Worm (Caenorhabditis elegans) whole organism, L3 larva: Measurements from ENCODE around the gene fipr-8.

Source experiments
- R02D3.7 ChIP-seq: fragments of 150-350 bp; optimal IDR thresholded peaks from 2 replicates; lab custom pipeline; 2014; ENCODE audit warnings: missing biosample characterization, missing genetic modification characterization
- ZK546.5 ChIP-seq: sonication (generic microtip); optimal IDR thresholded peaks from 2 replicates; lab custom pipeline; 2017; ENCODE audit warnings: missing biosample characterization, missing genetic modification characterization
- aly-2 ChIP-seq: fragments of 150-350 bp; optimal IDR thresholded peaks from 2 replicates; lab custom pipeline; 2014; ENCODE audit warnings: missing biosample characterization, missing genetic modification characterization
- ama-1 ChIP-seq: fragments of 150-350 bp; optimal IDR thresholded peaks from 2 replicates; lab custom pipeline; 2018
- ceh-16 ChIP-seq: sonication (generic microtip); optimal IDR thresholded peaks from 2 replicates; lab custom pipeline; 2017; ENCODE audit warnings: missing biosample characterization, missing genetic modification characterization
- ceh-28 ChIP-seq: fragments of 150-350 bp; optimal IDR thresholded peaks from 2 replicates; lab custom pipeline; 2014; ENCODE audit warnings: missing biosample characterization, missing genetic modification reagents, missing genetic modification characterization
- ceh-9 ChIP-seq: sonication (generic microtip); optimal IDR thresholded peaks from 2 replicates; lab custom pipeline; 2018; ENCODE audit warnings: missing biosample characterization, missing genetic modification characterization
- daf-12 ChIP-seq: fragments of 150-350 bp; optimal IDR thresholded peaks from 2 replicates; lab custom pipeline; 2014; ENCODE audit warnings: missing biosample characterization, missing genetic modification reagents, missing genetic modification characterization
- egl-27 ChIP-seq: sonication (generic microtip); optimal IDR thresholded peaks from 4 replicates; lab custom pipeline; 2017; ENCODE audit warnings: missing biosample characterization, missing genetic modification reagents, missing genetic modification characterization
- egl-5 ChIP-seq: fragments of 150-350 bp; optimal IDR thresholded peaks from 2 replicates; lab custom pipeline; 2017; ENCODE audit warnings: missing biosample characterization, missing genetic modification reagents, missing genetic modification characterization, inconsistent platforms
- elt-1 ChIP-seq: fragments of 150-350 bp; optimal IDR thresholded peaks from 2 replicates; lab custom pipeline; 2014; ENCODE audit warnings: missing biosample characterization, missing genetic modification characterization
- elt-2 ChIP-seq: sonication (generic microtip); optimal IDR thresholded peaks from 2 replicates; lab custom pipeline; 2016; ENCODE audit warnings: missing genetic modification reagents, mild to moderate bottlenecking, missing genetic modification characterization, missing compliant biosample characterization
- elt-3 ChIP-seq, 3 experiments: fragments of 150-350 bp in 1 of 3; sonication (generic microtip) in 2 of 3; optimal IDR thresholded peaks; 2 replicates in 2 of 3; 4 replicates in 1 of 3; lab custom pipeline; 2014 to 2017; ENCODE audit warnings: missing biosample characterization in 3 of 3, missing genetic modification characterization in 3 of 3
- eor-1 ChIP-seq, 2 experiments: fragments of 150-350 bp; optimal IDR thresholded peaks; 2 replicates each; lab custom pipeline; 2014 to 2018; ENCODE audit warnings: missing biosample characterization in 2 of 2, missing genetic modification characterization in 2 of 2
- fkh-10 ChIP-seq: sonication (generic microtip); optimal IDR thresholded peaks from 2 replicates; lab custom pipeline; 2017; ENCODE audit warnings: missing biosample characterization, missing genetic modification reagents, missing genetic modification characterization
- fkh-2 ChIP-seq: fragments of 150-350 bp; optimal IDR thresholded peaks from 2 replicates; lab custom pipeline; 2014; ENCODE audit warnings: missing biosample characterization, missing genetic modification reagents, missing genetic modification characterization
- fos-1 ChIP-seq: fragments of 150-350 bp; optimal IDR thresholded peaks from 2 replicates; lab custom pipeline; 2014; ENCODE audit warnings: missing biosample characterization, missing genetic modification characterization
- hmg-11 ChIP-seq: sonication (generic microtip); optimal IDR thresholded peaks from 2 replicates; lab custom pipeline; 2016; ENCODE audit warnings: missing genetic modification characterization, missing compliant biosample characterization
- lin-15B ChIP-seq: fragments of 150-350 bp; optimal IDR thresholded peaks from 2 replicates; lab custom pipeline; 2014; ENCODE audit warnings: missing biosample characterization, missing genetic modification characterization
- lin-39 ChIP-seq: fragments of 150-350 bp; optimal IDR thresholded peaks from 2 replicates; lab custom pipeline; 2018; ENCODE audit warnings: missing biosample characterization, missing genetic modification reagents, missing genetic modification characterization
- lsy-12 ChIP-seq: sonication (generic microtip); optimal IDR thresholded peaks from 2 replicates; lab custom pipeline; 2016; ENCODE audit warnings: mild to moderate bottlenecking, missing genetic modification characterization, missing compliant biosample characterization
- mdl-1 ChIP-seq: fragments of 150-350 bp; optimal IDR thresholded peaks from 2 replicates; lab custom pipeline; 2014; ENCODE audit warnings: missing biosample characterization, missing genetic modification characterization
- mml-1 ChIP-seq: fragments of 150-350 bp; sonication (generic microtip); optimal IDR thresholded peaks from 3 replicates; lab custom pipeline; 2014; ENCODE audit warnings: missing biosample characterization, missing genetic modification characterization
- nfya-1 ChIP-seq: sonication (generic microtip); optimal IDR thresholded peaks from 2 replicates; lab custom pipeline; 2017; ENCODE audit warnings: missing genetic modification characterization, mild to moderate bottlenecking, missing compliant biosample characterization, antibody characterized with exemption, moderate library complexity; ENCODE audit not compliant: insufficient read depth
- nhr-11 ChIP-seq: fragments of 150-350 bp; optimal IDR thresholded peaks from 2 replicates; lab custom pipeline; 2014; ENCODE audit warnings: missing biosample characterization, missing genetic modification characterization
- nhr-12 ChIP-seq: fragments of 150-350 bp; optimal IDR thresholded peaks from 2 replicates; lab custom pipeline; 2014; ENCODE audit warnings: missing biosample characterization, missing genetic modification characterization
- nhr-23 ChIP-seq: fragments of 150-350 bp; optimal IDR thresholded peaks from 2 replicates; lab custom pipeline; 2014; ENCODE audit warnings: missing biosample characterization, missing genetic modification reagents, missing genetic modification characterization
- nhr-237 ChIP-seq: fragments of 150-350 bp; optimal IDR thresholded peaks from 2 replicates; lab custom pipeline; 2014; ENCODE audit warnings: missing biosample characterization, missing genetic modification characterization
- nhr-25 ChIP-seq: sonication (generic microtip); optimal IDR thresholded peaks from 2 replicates; lab custom pipeline; 2017; ENCODE audit warnings: missing biosample characterization, missing genetic modification characterization
- nhr-28 ChIP-seq: fragments of 150-350 bp; optimal IDR thresholded peaks from 2 replicates; lab custom pipeline; 2014; ENCODE audit warnings: missing biosample characterization, missing genetic modification characterization
- nhr-43 ChIP-seq: sonication (generic microtip); optimal IDR thresholded peaks from 2 replicates; lab custom pipeline; 2016; ENCODE audit warnings: mild to moderate bottlenecking, missing genetic modification characterization, missing compliant biosample characterization; ENCODE audit not compliant: poor library complexity, severe bottlenecking
- nhr-67 ChIP-seq: fragments of 150-350 bp; optimal IDR thresholded peaks from 2 replicates; lab custom pipeline; 2014; ENCODE audit warnings: missing biosample characterization, missing genetic modification characterization
- nhr-77 ChIP-seq: fragments of 150-350 bp; optimal IDR thresholded peaks from 2 replicates; lab custom pipeline; 2014; ENCODE audit warnings: missing biosample characterization, missing genetic modification characterization
- pha-4 ChIP-seq: fragments of 150-350 bp; optimal IDR thresholded peaks from 2 replicates; lab custom pipeline; 2014; ENCODE audit warnings: missing biosample characterization, missing genetic modification reagents, missing genetic modification characterization
- pqm-1 ChIP-seq: fragments of 150-350 bp; optimal IDR thresholded peaks from 2 replicates; lab custom pipeline; 2017; ENCODE audit warnings: missing biosample characterization, missing genetic modification characterization, inconsistent platforms
- sea-2 ChIP-seq: fragments of 150-350 bp; sonication (generic microtip); optimal IDR thresholded peaks from 4 replicates; lab custom pipeline; 2014; ENCODE audit warnings: missing biosample characterization, missing genetic modification reagents, missing genetic modification characterization
- skn-1 ChIP-seq: fragments of 150-350 bp; optimal IDR thresholded peaks from 2 replicates; lab custom pipeline; 2014; ENCODE audit warnings: missing biosample characterization, missing genetic modification characterization
- snpc-4 ChIP-seq: fragments of 150-350 bp; optimal IDR thresholded peaks from 2 replicates; lab custom pipeline; 2014; ENCODE audit warnings: missing biosample characterization, missing genetic modification characterization
- tbx-2 ChIP-seq: sonication (generic microtip); optimal IDR thresholded peaks from 2 replicates; lab custom pipeline; 2016; ENCODE audit warnings: mild to moderate bottlenecking, missing genetic modification characterization, missing compliant biosample characterization
- unc-39 ChIP-seq: sonication (generic microtip); optimal IDR thresholded peaks from 4 replicates; lab custom pipeline; 2017; ENCODE audit warnings: missing biosample characterization, missing genetic modification characterization
- zag-1 ChIP-seq: fragments of 150-350 bp; optimal IDR thresholded peaks from 2 replicates; lab custom pipeline; 2014; ENCODE audit warnings: missing biosample characterization, missing genetic modification characterization
- ztf-11 ChIP-seq: fragments of 150-350 bp; optimal IDR thresholded peaks from 2 replicates; lab custom pipeline; 2014; ENCODE audit warnings: missing biosample characterization, missing genetic modification characterization
- ztf-4 ChIP-seq: fragments of 150-350 bp; optimal IDR thresholded peaks from 2 replicates; lab custom pipeline; 2014; ENCODE audit warnings: missing biosample characterization, missing genetic modification characterization

fipr-8 gene

DNA sequence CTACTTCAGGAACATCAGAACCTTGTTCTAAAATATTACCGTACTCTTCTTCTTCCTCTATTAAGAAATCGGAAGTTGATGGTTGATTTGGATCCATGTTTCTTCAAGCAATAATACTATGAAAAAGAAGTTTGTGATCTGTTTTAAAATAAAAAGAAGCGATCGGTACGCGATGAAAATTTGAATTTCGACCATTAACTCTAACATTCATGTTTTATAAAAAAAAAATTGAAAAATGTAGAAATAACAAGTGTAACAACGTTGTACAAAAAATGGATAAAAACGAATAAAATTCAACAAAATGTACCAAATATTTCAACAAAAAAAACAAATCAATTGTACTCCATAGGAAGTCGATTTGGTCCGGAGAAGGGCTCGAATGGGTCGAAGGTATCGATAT, 29.5 kb downstream of the fipr-8 start, which contains the start of gene tftc-3:
Gene tftc-3, minus strand, starts transcription at position 101 of the 400 bp plus-strand sequence.
- TF ChIP-seq nhr-77 (tag; lab: Kevin White, UChicago) (no peak), skn-1 (tag; lab: Kevin White, UChicago) (no peak), fkh-2 (tag; lab: Kevin White, UChicago) (no peak), daf-12 (tag; lab: Kevin White, UChicago) (no peak), ZK546.5 (no peak), elt-2 (tag; lab: Kevin White, UChicago) (no peak), mml-1 (no peak), egl-5 (tag; lab: Kevin White, UChicago) (no peak), elt-3 (tag; optimal IDR thresholded peaks at IDR 0.05; lab: Kevin White, UChicago) (no peak), ztf-11 (no peak), unc-39 (tag; lab: Kevin White, UChicago) (no peak), egl-27 (tag; lab: Kevin White, UChicago) (no peak), hmg-11 (tag; lab: Kevin White, UChicago) (no peak), ceh-28 (tag; lab: Kevin White, UChicago) (no peak), ztf-4 (tag; lab: Kevin White, UChicago) (no peak), nhr-25 (tag; lab: Kevin White, UChicago) (no peak), nhr-23 (no peak)

DNA sequence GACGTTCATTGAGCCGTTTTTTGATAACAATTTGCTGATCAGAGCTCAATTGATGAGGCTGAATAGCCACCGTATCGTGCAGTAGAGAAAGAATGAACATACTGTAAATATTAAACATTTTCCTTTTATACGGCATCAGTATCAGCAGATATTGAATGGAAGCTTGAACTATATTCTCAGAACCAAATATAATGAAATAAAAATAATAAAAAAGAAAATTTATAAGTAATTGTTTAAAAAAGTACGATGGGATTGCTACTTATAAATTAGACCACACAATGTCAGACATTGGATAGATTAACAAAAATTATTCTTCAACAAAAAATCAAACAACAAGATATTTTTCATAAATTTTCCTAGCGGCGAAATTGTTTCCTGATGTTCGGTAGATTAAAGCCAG, 33.3 kb downstream of the fipr-8 start, which contains the start of gene rpc-25:
Gene rpc-25, minus strand, starts transcription at position 101 of the 400 bp plus-strand sequence.
- no peak for TF ChIP-seq nfya-1 (tag; lab: Kevin White, UChicago)
- TF ChIP-seq nhr-12 (tag; lab: Kevin White, UChicago): no peak
- TF ChIP-seq ceh-28 (tag; lab: Kevin White, UChicago): no peak
- no peak for TF ChIP-seq fos-1 (tag; lab: Kevin White, UChicago)
- no peak for TF ChIP-seq elt-1 (tag; lab: Kevin White, UChicago)
- no peak for TF ChIP-seq R02D3.7 (tag; lab: Kevin White, UChicago)
- TF ChIP-seq aly-2 (tag; lab: Kevin White, UChicago): no peak
- no peak for TF ChIP-seq mdl-1 (tag; lab: Kevin White, UChicago)

DNA sequence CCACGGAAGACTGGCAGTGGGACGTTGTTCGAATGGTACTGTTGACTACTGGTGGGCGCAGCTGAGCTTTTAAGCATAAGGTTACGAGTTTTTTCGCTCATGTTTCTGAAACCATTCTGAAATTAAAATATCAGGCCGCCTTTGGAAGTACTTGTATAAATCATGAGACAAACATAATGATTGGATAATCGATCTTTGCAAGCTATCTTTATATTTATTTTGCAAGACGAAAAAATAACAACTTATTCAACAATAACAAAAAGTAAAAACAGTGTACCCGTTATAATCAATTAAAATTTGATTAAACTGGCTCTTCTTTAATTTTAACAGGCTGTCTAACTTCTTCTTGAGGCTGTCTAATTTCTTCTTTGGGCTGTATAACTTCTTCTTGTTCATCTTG, 34.3 kb downstream of the fipr-8 start, which contains the start of gene ZK856.16:
Gene ZK856.16, minus strand, starts transcription at position 101 of the 400 bp plus-strand sequence.
- TF ChIP-seq sea-2 (GFP tag; lab: Kevin White, UChicago) (no peak), snpc-4 (tag; lab: Kevin White, UChicago) (no peak), lin-39 (tag; lab: Kevin White, UChicago) (no peak)
- TF ChIP-seq, all 47 proteins: peak for 0

DNA sequence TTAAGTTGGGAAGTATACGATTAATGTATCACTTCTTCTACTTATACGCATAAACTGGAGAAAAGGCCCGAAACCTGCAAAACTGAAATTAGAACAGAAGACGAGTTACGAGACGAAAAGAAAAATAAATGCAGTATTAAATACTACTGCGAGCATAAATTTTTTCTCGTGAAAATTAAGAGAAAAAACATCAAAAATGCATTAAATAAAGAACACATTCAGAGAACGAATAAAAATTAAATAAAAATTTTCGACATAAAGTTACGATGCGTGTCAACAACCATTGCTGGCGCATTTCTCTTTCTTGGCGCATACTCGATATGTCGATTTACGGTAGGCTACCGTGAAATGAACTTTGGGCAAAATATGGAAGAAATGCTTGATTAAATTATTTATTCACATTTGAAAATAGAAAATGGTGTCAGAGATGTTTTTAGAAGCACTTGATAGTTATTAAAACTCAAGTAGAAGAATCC, 34.9 kb downstream of the fipr-8 start, which contains the start of the genes ZK856.19 and ZK856.11:
Gene ZK856.19, minus strand, starts transcription at position 51 of the 476 bp plus-strand sequence.
Gene ZK856.11, minus strand, starts transcription at position 76 of the 476 bp plus-strand sequence.
- TF ChIP-seq mdl-1 (tag; lab: Kevin White, UChicago) (no peak), fkh-10 (peak; percentile 28), egl-5 (tag; lab: Kevin White, UChicago) (no peak), nhr-67 (tag; lab: Kevin White, UChicago) (no peak), snpc-4 (tag; lab: Kevin White, UChicago) (peak; percentile 60), ama-1 (lab: Kevin White, UChicago) (no peak), fkh-2 (tag; lab: Kevin White, UChicago) (no peak), lsy-12 (peak; percentile 68), elt-3 (tag; optimal IDR thresholded peaks at IDR 0.05; lab: Kevin White, UChicago) (no peak), ztf-4 (tag; lab: Kevin White, UChicago) (no peak), fos-1 (tag; lab: Kevin White, UChicago) (no peak), elt-2 (tag; lab: Kevin White, UChicago) (peak; percentile 43), hmg-11 (tag; lab: Kevin White, UChicago) (peak; percentile 28), pha-4 (peak; percentile 88), nhr-23 (peak; percentile 68), nhr-11 (tag; lab: Kevin White, UChicago) (no peak), unc-39 (tag; lab: Kevin White, UChicago) (no peak), nhr-237 (tag; lab: Kevin White, UChicago) (no peak), zag-1 (tag; lab: Kevin White, UChicago) (no peak), skn-1 (tag; lab: Kevin White, UChicago) (no peak), pqm-1 (tag; lab: Kevin White, UChicago) (peak; percentile 30), eor-1 (tag; optimal IDR thresholded peaks at IDR 0.05; lab: Kevin White, UChicago) (no peak), elt-1 (tag; lab: Kevin White, UChicago) (no peak), ceh-16 (tag; lab: Kevin White, UChicago) (no peak), nhr-12 (tag; lab: Kevin White, UChicago) (no peak), lin-39 (tag; lab: Kevin White, UChicago) (no peak), nhr-77 (tag; lab: Kevin White, UChicago) (no peak), ztf-11 (no peak), lin-15B (tag; lab: Kevin White, UChicago) (peak; percentile 92), ceh-9 (tag; lab: Kevin White, UChicago) (no peak), egl-27 (tag; lab: Kevin White, UChicago) (no peak), nhr-28 (no peak), ceh-28 (tag; lab: Kevin White, UChicago) (peak; percentile 33), nhr-43 (peak; percentile 59), ZK546.5 (no peak), tbx-2 (tag; lab: Kevin White, UChicago) (peak; percentile 29), nhr-25 (tag; lab: Kevin White, UChicago) (no peak), aly-2 (tag; lab: Kevin White, UChicago) (no peak), sea-2 (GFP tag; lab: Kevin White, UChicago) (no peak)
